Worm (Caenorhabditis elegans) whole organism, midembryonic: Measurements from ENCODE around the gene dos-3.

Experiments
- T22C8.4 ChIP-seq: fragments of 200-800 bp; sonication (Bioruptor generic); IDR thresholded peaks from 2 replicates; pipeline ENCODE4 v1.3.6; 2022; ENCODE audit warnings: missing genetic modification characterization, missing compliant biosample characterization
- cog-1 ChIP-seq: sonication (generic microtip); optimal IDR thresholded peaks from 2 replicates; lab custom pipeline; 2016; ENCODE audit warnings: missing genetic modification characterization, missing compliant biosample characterization
- flt-1 ChIP-seq: fragments of 200-800 bp; sonication (Bioruptor generic); IDR thresholded peaks from 2 replicates; pipeline ENCODE4 v1.3.6; 2022; ENCODE audit warnings: missing genetic modification characterization, missing compliant biosample characterization
- klf-2 ChIP-seq: fragments of 200-800 bp; sonication (Bioruptor generic); conservative IDR thresholded peaks from 2 replicates; pipeline ENCODE4 v1.3.6; 2022; ENCODE audit warnings: missing genetic modification reagents, missing genetic modification characterization, missing compliant biosample characterization
- med-1 ChIP-seq: sonication (generic microtip); optimal IDR thresholded peaks from 2 replicates; lab custom pipeline; 2017; ENCODE audit warnings: missing genetic modification characterization, mild to moderate bottlenecking, missing compliant biosample characterization, antibody characterized with exemption, missing genetic modification reagents; ENCODE audit not compliant: insufficient read depth
- ref-1 ChIP-seq: fragments of 200-800 bp; sonication (Bioruptor generic); conservative IDR thresholded peaks from 2 replicates; pipeline ENCODE4 v1.3.6; 2022; ENCODE audit warnings: missing genetic modification reagents, missing genetic modification characterization, missing compliant biosample characterization
- ztf-23 ChIP-seq: fragments of 200-800 bp; sonication (Bioruptor generic); IDR thresholded peaks from 2 replicates; pipeline ENCODE4 v1.3.6; 2022; ENCODE audit warnings: missing genetic modification reagents, missing genetic modification characterization, missing compliant biosample characterization
- ztf-29 ChIP-seq: fragments of 200-800 bp; sonication (Bioruptor generic); IDR thresholded peaks from 2 replicates; pipeline ENCODE4 v1.3.6; 2022; ENCODE audit warnings: missing genetic modification reagents, missing genetic modification characterization, missing compliant biosample characterization

DNA sequence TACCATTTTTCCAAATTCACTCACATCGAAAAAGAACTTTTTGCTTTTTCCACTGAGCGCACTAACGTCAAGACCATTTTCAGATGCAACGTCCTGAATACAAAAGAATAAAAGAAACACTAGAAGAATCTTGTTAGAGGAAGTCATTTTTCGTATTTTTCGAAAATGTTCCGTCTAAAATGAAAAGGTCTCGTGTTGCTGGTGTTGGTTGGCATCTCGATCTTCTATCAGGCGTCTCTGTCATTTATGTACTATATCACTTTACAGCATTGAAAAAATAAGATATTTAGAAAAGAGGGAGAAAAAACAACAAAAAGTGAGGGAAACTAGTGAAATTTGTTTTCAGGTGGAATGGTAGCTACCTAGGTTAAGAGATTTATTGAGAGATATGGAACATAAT, 1.8 kb upstream of the dos-3 start, which contains the start of gene K02F3.9:
- TF ChIP-seq flt-1 (GFP tag; lab: Robert Waterston, UW): no peak
- TF ChIP-seq med-1 (GFP tag; lab: Kevin White, UChicago): no peak
- no peak for TF ChIP-seq ztf-23
- TF ChIP-seq klf-2 (GFP tag; lab: Robert Waterston, UW): no peak
- no peak for TF ChIP-seq T22C8.4 (GFP tag; lab: Robert Waterston, UW)
- TF ChIP-seq ref-1: no peak
- no peak for TF ChIP-seq ztf-29 (GFP tag; lab: Robert Waterston, UW)
- TF ChIP-seq cog-1: no peak
